Worm (Caenorhabditis elegans) whole organism, late embryonic: ENCODE measurements around the gene R193.6.

ENCODE experiments used
- T23F11.4 ChIP-seq: fragments of 200-800 bp; sonication (Bioruptor generic); optimal IDR thresholded peaks from 2 replicates; lab custom pipeline; 2018; ENCODE audit warnings: mild to moderate bottlenecking, missing genetic modification characterization, missing compliant biosample characterization
- ahr-1 ChIP-seq: sonication (generic microtip); optimal IDR thresholded peaks from 2 replicates; lab custom pipeline; 2016; ENCODE audit warnings: missing genetic modification characterization, missing compliant biosample characterization
- ceh-14 ChIP-seq: sonication (generic microtip); optimal IDR thresholded peaks from 2 replicates; lab custom pipeline; 2016; ENCODE audit warnings: missing genotype, missing genetic modification characterization, missing compliant biosample characterization
- ceh-18 ChIP-seq: sonication (generic microtip); optimal IDR thresholded peaks from 2 replicates; lab custom pipeline; 2016; ENCODE audit warnings: missing genetic modification characterization, missing compliant biosample characterization
- ceh-2 ChIP-seq: sonication (generic microtip); optimal IDR thresholded peaks from 2 replicates; lab custom pipeline; 2016; ENCODE audit warnings: missing genotype, missing genetic modification characterization, missing compliant biosample characterization
- ceh-30 ChIP-seq: fragments of 150-350 bp; optimal IDR thresholded peaks from 2 replicates; lab custom pipeline; 2014; ENCODE audit warnings: missing biosample characterization, missing genetic modification characterization
- ceh-34 ChIP-seq: sonication (generic microtip); optimal IDR thresholded peaks from 2 replicates; lab custom pipeline; 2016; ENCODE audit warnings: mild to moderate bottlenecking, missing genetic modification characterization, missing compliant biosample characterization
- ceh-45 ChIP-seq: fragments of 200-800 bp; sonication (Bioruptor generic); IDR thresholded peaks from 2 replicates; pipeline ENCODE4 v1.3.6; 2022; ENCODE audit warnings: missing genetic modification reagents, missing genetic modification characterization, missing compliant biosample characterization
- ceh-48 ChIP-seq: sonication (generic microtip); optimal IDR thresholded peaks from 2 replicates; lab custom pipeline; 2016; ENCODE audit warnings: missing genetic modification characterization, inconsistent platforms, missing compliant biosample characterization
- ceh-9 ChIP-seq: sonication (generic microtip); optimal IDR thresholded peaks from 2 replicates; lab custom pipeline; 2016; ENCODE audit warnings: mild to moderate bottlenecking, missing genetic modification characterization, inconsistent platforms, missing compliant biosample characterization
- che-1 ChIP-seq: sonication (generic microtip); optimal IDR thresholded peaks from 2 replicates; lab custom pipeline; 2016; ENCODE audit warnings: mild to moderate bottlenecking, missing genetic modification characterization, missing compliant biosample characterization
- dve-1 ChIP-seq: sonication (generic microtip); optimal IDR thresholded peaks from 2 replicates; lab custom pipeline; 2017; ENCODE audit warnings: antibody characterized with exemption, mild to moderate bottlenecking, missing genetic modification characterization, missing compliant biosample characterization
- elt-4 ChIP-seq: sonication (generic microtip); optimal IDR thresholded peaks from 2 replicates; lab custom pipeline; 2016; ENCODE audit warnings: missing genetic modification characterization, missing compliant biosample characterization
- hlh-13 ChIP-seq: fragments of 200-800 bp; sonication (Bioruptor generic); optimal IDR thresholded peaks from 2 replicates; lab custom pipeline; 2018; ENCODE audit warnings: mild to moderate bottlenecking, missing genetic modification characterization, missing compliant biosample characterization
- hlh-15 ChIP-seq: sonication (generic microtip); optimal IDR thresholded peaks from 2 replicates; lab custom pipeline; 2016; ENCODE audit warnings: missing genetic modification characterization, missing compliant biosample characterization
- hlh-6 ChIP-seq: sonication (generic microtip); optimal IDR thresholded peaks from 2 replicates; lab custom pipeline; 2016; ENCODE audit warnings: missing genotype, missing genetic modification characterization, missing compliant biosample characterization
- hlh-8 ChIP-seq: sonication (generic microtip); optimal IDR thresholded peaks from 2 replicates; lab custom pipeline; 2016; ENCODE audit warnings: missing genotype, missing genetic modification characterization, missing compliant biosample characterization
- lim-6 ChIP-seq: sonication (generic microtip); optimal IDR thresholded peaks from 2 replicates; lab custom pipeline; 2016; ENCODE audit warnings: missing genetic modification characterization, missing compliant biosample characterization
- mec-3 ChIP-seq: sonication (generic microtip); optimal IDR thresholded peaks from 2 replicates; lab custom pipeline; 2016; ENCODE audit warnings: borderline replicate concordance, missing genetic modification characterization, missing compliant biosample characterization
- nhr-232 ChIP-seq: sonication (generic microtip); optimal IDR thresholded peaks from 2 replicates; lab custom pipeline; 2016; ENCODE audit warnings: missing genetic modification characterization, missing compliant biosample characterization
- npax-4 ChIP-seq: sonication (generic microtip); optimal IDR thresholded peaks from 2 replicates; lab custom pipeline; 2016; ENCODE audit warnings: missing genetic modification characterization, missing compliant biosample characterization
- pag-3 ChIP-seq: sonication (generic microtip); optimal IDR thresholded peaks from 2 replicates; lab custom pipeline; 2016; ENCODE audit warnings: missing compliant biosample characterization, missing genetic modification characterization, borderline replicate concordance
- pat-9 ChIP-seq: fragments of 200-800 bp; sonication (Bioruptor generic); optimal IDR thresholded peaks from 2 replicates; lab custom pipeline; 2018; ENCODE audit warnings: mild to moderate bottlenecking, missing genetic modification characterization, moderate library complexity, missing compliant biosample characterization
- pros-1 ChIP-seq: fragments of 150-350 bp; optimal IDR thresholded peaks from 2 replicates; lab custom pipeline; 2014; ENCODE audit warnings: missing biosample characterization, missing genetic modification reagents, missing genetic modification characterization
- rnt-1 ChIP-seq: sonication (generic microtip); optimal IDR thresholded peaks from 2 replicates; lab custom pipeline; 2016; ENCODE audit warnings: missing genetic modification characterization, missing compliant biosample characterization
- sdc-2 ChIP-seq: sonication (generic microtip); optimal IDR thresholded peaks from 2 replicates; lab custom pipeline; 2016; ENCODE audit warnings: missing genotype, missing genetic modification characterization, missing compliant biosample characterization
- sox-2 ChIP-seq: fragments of 200-800 bp; sonication (Bioruptor generic); IDR thresholded peaks from 2 replicates; pipeline ENCODE4 v1.3.6; 2022; ENCODE audit warnings: missing genetic modification reagents, missing genetic modification characterization, missing compliant biosample characterization
- sox-4 ChIP-seq: sonication (generic microtip); optimal IDR thresholded peaks from 2 replicates; lab custom pipeline; 2017; ENCODE audit warnings: mild to moderate bottlenecking, missing genetic modification characterization, inconsistent platforms, missing compliant biosample characterization
- syd-9 ChIP-seq: sonication (generic microtip); optimal IDR thresholded peaks from 2 replicates; lab custom pipeline; 2016; ENCODE audit warnings: mild to moderate bottlenecking, missing genetic modification characterization, moderate library complexity, missing compliant biosample characterization
- ttx-3 ChIP-seq: sonication (generic microtip); optimal IDR thresholded peaks from 2 replicates; lab custom pipeline; 2016; ENCODE audit warnings: missing genetic modification reagents, missing genetic modification characterization, missing compliant biosample characterization
- unc-3 ChIP-seq, 2 experiments: fragments of 200-800 bp in 1 of 2; sonication (Bioruptor generic) in 1 of 2; sonication (generic microtip) in 1 of 2; conservative IDR thresholded peaks in 1 of 2; optimal IDR thresholded peaks in 1 of 2; 2 replicates each; pipeline versions ENCODE4 v1.3.6 to Lab custom; 2016 to 2022; ENCODE audit warnings: missing compliant biosample characterization in 2 of 2, missing genetic modification characterization in 2 of 2, missing genetic modification reagents in 1 of 2
- unc-42 ChIP-seq: sonication (generic microtip); optimal IDR thresholded peaks from 2 replicates; lab custom pipeline; 2016; ENCODE audit warnings: missing genotype, missing genetic modification characterization, missing compliant biosample characterization
- unc-86 ChIP-seq: sonication (generic microtip); optimal IDR thresholded peaks from 2 replicates; lab custom pipeline; 2016; ENCODE audit warnings: missing genetic modification characterization, missing compliant biosample characterization
- ztf-16 ChIP-seq: sonication (generic microtip); optimal IDR thresholded peaks from 2 replicates; lab custom pipeline; 2017; ENCODE audit warnings: missing genetic modification characterization, missing compliant biosample characterization

R193.6 gene

DNA sequence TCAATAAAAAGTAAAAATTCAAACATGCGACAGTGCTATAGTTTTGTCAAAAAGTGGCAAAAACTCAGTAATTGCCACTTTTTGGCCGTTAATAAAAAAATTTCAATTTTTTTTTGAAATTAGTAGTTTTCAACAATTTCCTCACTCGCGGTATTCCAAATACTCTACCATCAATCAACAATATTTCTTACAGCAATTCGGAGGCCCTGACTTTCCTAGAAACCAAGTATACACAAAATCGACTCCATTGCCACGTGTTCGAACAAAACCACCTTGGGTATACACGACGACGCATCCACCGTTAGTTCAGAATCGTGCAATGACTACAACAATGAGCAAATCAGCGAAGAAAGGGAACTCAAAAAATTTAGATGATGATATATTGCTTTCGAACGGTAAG is 23.0 kb downstream of the R193.6 start:
- no peak for TF ChIP-seq pag-3 (tag; lab: Kevin White, UChicago)
- TF ChIP-seq ahr-1 (tag; lab: Kevin White, UChicago): no peak
- TF ChIP-seq hlh-13 (GFP tag; lab: Kevin White, UChicago): no peak
- TF ChIP-seq elt-4 (tag; lab: Kevin White, UChicago): no peak
- TF ChIP-seq pros-1 (tag; lab: Kevin White, UChicago): no peak
- TF ChIP-seq unc-86 (tag; lab: Kevin White, UChicago): no peak
- TF ChIP-seq ceh-18 (tag; lab: Kevin White, UChicago): no peak
- no peak for TF ChIP-seq npax-4 (tag; lab: Kevin White, UChicago)
- no peak for TF ChIP-seq ceh-30
- no peak for TF ChIP-seq nhr-232 (tag; lab: Kevin White, UChicago)
- TF ChIP-seq ceh-2 (tag; lab: Kevin White, UChicago): no peak
- TF ChIP-seq lim-6 (tag; lab: Kevin White, UChicago): no peak
- TF ChIP-seq T23F11.4: no peak
- TF ChIP-seq sox-4 (tag; lab: Kevin White, UChicago): no peak
- no peak for TF ChIP-seq pat-9 (tag; lab: Kevin White, UChicago)
- no peak for TF ChIP-seq ztf-16

- TF ChIP-seq ttx-3 (tag; lab: Kevin White, UChicago): no peak
- no peak for TF ChIP-seq hlh-8 (tag; lab: Kevin White, UChicago)
- TF ChIP-seq sdc-2 (tag; lab: Kevin White, UChicago): no peak
- TF ChIP-seq ceh-14 (tag; lab: Kevin White, UChicago): no peak
- TF ChIP-seq ceh-48 (tag; lab: Kevin White, UChicago): no peak
- no peak for TF ChIP-seq ceh-34
- no peak for TF ChIP-seq unc-86 (tag; lab: Kevin White, UChicago)
- no peak for TF ChIP-seq nhr-232 (tag; lab: Kevin White, UChicago)
- TF ChIP-seq mec-3 (tag; lab: Kevin White, UChicago): no peak
- TF ChIP-seq syd-9 (tag; lab: Kevin White, UChicago): no peak
- no peak for TF ChIP-seq rnt-1 (tag; lab: Kevin White, UChicago)
- no peak for TF ChIP-seq ceh-45 (GFP tag; lab: Robert Waterston, UW)
- TF ChIP-seq ceh-9 (tag; lab: Kevin White, UChicago): no peak
Observed at ce11 chrX:1172024-1172423, 23.4 kb downstream of the R193.6 start.

DNA sequence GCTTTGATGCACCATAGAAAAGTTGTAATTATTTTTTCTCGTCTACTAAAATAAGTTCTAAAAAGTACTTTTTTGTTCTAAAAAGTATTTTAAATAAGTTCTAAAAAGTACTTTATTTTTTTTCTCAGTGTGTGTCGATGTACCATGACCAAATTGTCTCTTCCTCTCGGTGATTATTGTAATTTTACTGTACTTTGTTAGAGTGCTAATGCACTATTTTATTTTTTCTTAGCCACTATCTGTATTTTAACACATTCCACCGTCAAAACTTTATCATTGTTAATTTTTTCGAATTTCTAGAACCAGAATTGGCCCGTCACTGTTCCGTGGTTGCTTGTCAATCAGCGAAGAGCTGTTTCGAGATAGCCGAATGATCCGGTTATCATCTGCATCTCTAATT is 31.4 kb downstream of the R193.6 start, which contains the start of gene hot-8:
hot-8 (plus strand) TSS at position 301 of the 400 bp plus-strand sequence.
- TF ChIP-seq nhr-232 (tag; lab: Kevin White, UChicago): no peak
- no peak for TF ChIP-seq ceh-45 (GFP tag; lab: Robert Waterston, UW)
- no peak for TF ChIP-seq hlh-15 (tag; lab: Kevin White, UChicago)
- no peak for TF ChIP-seq dve-1 (tag; lab: Kevin White, UChicago)
- no peak for TF ChIP-seq ceh-2 (tag; lab: Kevin White, UChicago)
- no peak for TF ChIP-seq sox-2 (GFP tag; lab: Robert Waterston, UW)
- no peak for TF ChIP-seq che-1 (tag; lab: Kevin White, UChicago)
- TF ChIP-seq, all 69 proteins: peak for 0

DNA sequence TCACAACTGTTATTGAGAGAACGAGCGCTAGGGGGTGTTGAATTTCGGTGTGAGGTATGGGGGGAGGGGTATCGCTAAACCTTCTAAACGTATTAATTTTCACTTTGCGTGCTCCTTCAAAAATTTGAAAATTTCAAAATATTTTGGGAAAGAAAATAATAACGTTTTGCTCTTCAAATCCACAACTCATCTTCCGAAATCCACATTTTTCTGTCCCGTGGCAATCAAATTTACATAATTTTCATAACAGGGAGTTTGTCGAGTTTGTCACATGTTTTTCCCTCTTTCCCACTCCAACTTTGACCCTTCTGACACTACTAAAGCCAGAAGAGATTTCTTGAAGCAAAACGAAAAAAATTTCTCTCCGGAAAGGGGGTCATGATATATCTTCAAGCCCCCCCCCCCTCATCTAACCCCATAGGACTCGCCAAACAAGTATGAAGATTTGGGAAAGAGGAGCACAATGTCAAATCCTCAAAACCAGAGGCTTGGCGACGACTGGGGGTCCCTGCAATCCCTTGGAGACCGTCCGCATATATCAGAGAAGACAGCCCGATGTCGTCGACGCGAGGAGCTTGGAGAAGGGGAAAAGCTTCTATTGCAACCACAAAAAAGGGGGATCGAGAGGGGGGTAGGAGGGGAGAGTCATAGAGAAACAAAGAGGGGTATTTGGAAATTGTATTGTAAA is 32.8 kb downstream of the R193.6 start:
- peak; percentile 67 for TF ChIP-seq unc-42 (tag; lab: Kevin White, UChicago)
- TF ChIP-seq unc-3 (GFP tag; conservative IDR thresholded peaks at IDR 0.05; lab: Robert Waterston, UW): no peak
- TF ChIP-seq unc-3 (tag; optimal IDR thresholded peaks at IDR 0.05; lab: Kevin White, UChicago): peak; percentile 57
- TF ChIP-seq pros-1 (tag; lab: Kevin White, UChicago): no peak
- no peak for TF ChIP-seq unc-86 (tag; lab: Kevin White, UChicago)
- peak; percentile 85 for TF ChIP-seq ceh-34
- TF ChIP-seq rnt-1 (tag; lab: Kevin White, UChicago): no peak
- TF ChIP-seq hlh-6: no peak
- TF ChIP-seq, all 69 proteins: peak for 3
